Worm (Caenorhabditis elegans) whole organism, L1 larva: Measurements from ENCODE around the gene M02F4.1.
A peak's percentile ranks its signal among the peaks of the same experiment; 100 is the strongest.

Source experiments
- ama-1 ChIP-seq: fragments of 150-350 bp; optimal IDR thresholded peaks from 2 replicates; lab custom pipeline; 2014
- blmp-1 ChIP-seq: fragments of 150-350 bp; optimal IDR thresholded peaks from 2 replicates; lab custom pipeline; 2014; ENCODE audit warnings: missing biosample characterization, missing genetic modification characterization
- ceh-63 ChIP-seq: fragments of 200-800 bp; sonication (Bioruptor generic); optimal IDR thresholded peaks from 2 replicates; lab custom pipeline; 2018; ENCODE audit warnings: mild to moderate bottlenecking, missing genetic modification characterization, missing compliant biosample characterization
- ceh-82 ChIP-seq, 3 experiments: fragments of 150-350 bp in 1 of 3; sonication (generic microtip) in 2 of 3; optimal IDR thresholded peaks; 2 replicates each; lab custom pipeline; 2014 to 2017; ENCODE audit warnings: missing biosample characterization in 3 of 3, missing genetic modification characterization in 3 of 3
- ceh-88 ChIP-seq: fragments of 200-800 bp; sonication (Bioruptor generic); IDR thresholded peaks from 2 replicates; pipeline ENCODE4 v1.3.6; 2022; ENCODE audit warnings: missing genetic modification characterization, missing compliant biosample characterization
- dpl-1 ChIP-seq, 3 experiments: fragments of 150-350 bp in 2 of 3; sonication (generic microtip) in 1 of 3; optimal IDR thresholded peaks; 2 replicates each; lab custom pipeline; 2014 to 2017; ENCODE audit warnings: missing biosample characterization in 3 of 3, missing genetic modification characterization in 3 of 3, missing genetic modification reagents in 3 of 3
- dsc-1 ChIP-seq: sonication (generic microtip); optimal IDR thresholded peaks from 2 replicates; lab custom pipeline; 2016; ENCODE audit warnings: mild to moderate bottlenecking, missing genetic modification characterization, missing compliant biosample characterization
- efl-1 ChIP-seq, 4 experiments: fragments of 150-350 bp; optimal IDR thresholded peaks in 3 of 4; peaks in 1 of 4; 1 replicate in 1 of 4; 2 replicates in 3 of 4; lab custom pipeline; 2014; ENCODE audit warnings: missing biosample characterization in 2 of 4, missing genetic modification characterization in 2 of 4, missing genetic modification reagents in 2 of 4
- efl-3 ChIP-seq: fragments of 200-800 bp; sonication (Bioruptor generic); optimal IDR thresholded peaks from 2 replicates; lab custom pipeline; 2018; ENCODE audit warnings: mild to moderate bottlenecking, missing genetic modification characterization, missing compliant biosample characterization
- egl-13 ChIP-seq: sonication (generic microtip); optimal IDR thresholded peaks from 2 replicates; lab custom pipeline; 2016; ENCODE audit warnings: missing genotype, missing genetic modification reagents, missing genetic modification characterization, missing compliant biosample characterization
- egl-27 ChIP-seq, 2 experiments: fragments of 150-350 bp in 1 of 2; sonication (generic microtip); optimal IDR thresholded peaks; 3 replicates each; lab custom pipeline; 2017 to 2018; ENCODE audit warnings: missing biosample characterization in 2 of 2, missing genetic modification characterization in 2 of 2, missing genetic modification reagents in 2 of 2
- elt-2 ChIP-seq: sonication (generic microtip); optimal IDR thresholded peaks from 2 replicates; lab custom pipeline; 2016; ENCODE audit warnings: missing genetic modification characterization, mild to moderate bottlenecking, inconsistent platforms, missing compliant biosample characterization, missing genetic modification reagents
- elt-3 ChIP-seq, 6 experiments: fragments of 150-350 bp in 1 of 6; sonication (generic microtip); optimal IDR thresholded peaks; 2 replicates each; lab custom pipeline; 2017 to 2018; ENCODE audit warnings: missing biosample characterization in 6 of 6, missing genetic modification characterization in 6 of 6, inconsistent platforms in 1 of 6
- hlh-17 ChIP-seq: fragments of 200-800 bp; sonication (Bioruptor generic); optimal IDR thresholded peaks from 2 replicates; lab custom pipeline; 2018; ENCODE audit warnings: missing genetic modification characterization, mild to moderate bottlenecking, missing compliant biosample characterization, moderate library complexity, borderline replicate concordance
- hpl-2 ChIP-seq: fragments of 150-350 bp; optimal IDR thresholded peaks from 2 replicates; lab custom pipeline; 2014; ENCODE audit warnings: missing biosample characterization, missing genetic modification reagents, missing genetic modification characterization
- isw-1 ChIP-seq: fragments of 200-800 bp; sonication (Bioruptor generic); IDR thresholded peaks from 2 replicates; pipeline ENCODE4 v1.3.6; 2022; ENCODE audit warnings: missing genetic modification characterization, missing compliant biosample characterization
- lin-14 ChIP-seq: fragments of 200-800 bp; sonication (Bioruptor generic); optimal IDR thresholded peaks from 2 replicates; lab custom pipeline; 2018; ENCODE audit warnings: mild to moderate bottlenecking, missing genetic modification characterization, moderate library complexity, missing compliant biosample characterization
- lin-15B ChIP-seq: fragments of 150-350 bp; sonication (generic microtip); optimal IDR thresholded peaks from 3 replicates; lab custom pipeline; 2014; ENCODE audit warnings: missing biosample characterization, missing genetic modification characterization
- mef-2 ChIP-seq: fragments of 150-350 bp; optimal IDR thresholded peaks from 2 replicates; lab custom pipeline; 2014; ENCODE audit warnings: missing biosample characterization, missing genetic modification characterization
- nhr-11 ChIP-seq: fragments of 150-350 bp; optimal IDR thresholded peaks from 2 replicates; lab custom pipeline; 2014; ENCODE audit warnings: missing biosample characterization, missing genetic modification characterization
- nhr-237 ChIP-seq: fragments of 150-350 bp; optimal IDR thresholded peaks from 2 replicates; lab custom pipeline; 2014; ENCODE audit warnings: missing biosample characterization, missing genetic modification characterization
- nhr-71 ChIP-seq: sonication (generic microtip); optimal IDR thresholded peaks from 2 replicates; lab custom pipeline; 2016; ENCODE audit warnings: mild to moderate bottlenecking, missing genetic modification characterization, moderate library complexity, missing compliant biosample characterization
- nhr-85 ChIP-seq: sonication (generic microtip); peaks from one replicate; lab custom pipeline; 2016; ENCODE audit warnings: missing genetic modification characterization, inconsistent platforms, missing compliant biosample characterization
- pax-3 ChIP-seq: fragments of 200-800 bp; sonication (Bioruptor generic); optimal IDR thresholded peaks from 2 replicates; lab custom pipeline; 2018; ENCODE audit warnings: mild to moderate bottlenecking, missing genetic modification characterization, moderate library complexity, missing compliant biosample characterization
- pqm-1 ChIP-seq: sonication (generic microtip); optimal IDR thresholded peaks from 3 replicates; lab custom pipeline; 2017; ENCODE audit warnings: missing biosample characterization, missing genetic modification characterization
- rnt-1 ChIP-seq: sonication (generic microtip); optimal IDR thresholded peaks from 2 replicates; lab custom pipeline; 2016; ENCODE audit warnings: mild to moderate bottlenecking, missing genetic modification characterization, moderate library complexity, missing compliant biosample characterization
- snpc-4 ChIP-seq: fragments of 150-350 bp; optimal IDR thresholded peaks from 2 replicates; lab custom pipeline; 2014; ENCODE audit warnings: missing biosample characterization, missing genetic modification characterization
- snu-23 ChIP-seq: sonication (generic microtip); optimal IDR thresholded peaks from 2 replicates; lab custom pipeline; 2016; ENCODE audit warnings: missing genetic modification characterization, missing compliant biosample characterization
- sox-4 ChIP-seq: sonication (generic microtip); optimal IDR thresholded peaks from 2 replicates; lab custom pipeline; 2016; ENCODE audit warnings: missing genetic modification characterization, missing compliant biosample characterization
- sptf-1 ChIP-seq: fragments of 150-350 bp; optimal IDR thresholded peaks from 2 replicates; lab custom pipeline; 2014; ENCODE audit warnings: missing biosample characterization, missing genetic modification characterization
- swsn-7 ChIP-seq: sonication (generic microtip); optimal IDR thresholded peaks from 2 replicates; lab custom pipeline; 2016; ENCODE audit warnings: missing genetic modification characterization, missing compliant biosample characterization
- tbx-2 ChIP-seq: sonication (generic microtip); optimal IDR thresholded peaks from 2 replicates; lab custom pipeline; 2016; ENCODE audit warnings: missing genetic modification characterization, missing compliant biosample characterization
- tlp-1 ChIP-seq: fragments of 150-350 bp; optimal IDR thresholded peaks from 2 replicates; lab custom pipeline; 2014; ENCODE audit warnings: missing biosample characterization, missing genetic modification characterization
- unc-130 ChIP-seq: fragments of 150-350 bp; optimal IDR thresholded peaks from 2 replicates; lab custom pipeline; 2017; ENCODE audit warnings: missing biosample characterization, missing genetic modification characterization, inconsistent platforms
- ztf-4 ChIP-seq: fragments of 150-350 bp; optimal IDR thresholded peaks from 2 replicates; lab custom pipeline; 2014; ENCODE audit warnings: missing biosample characterization, missing genetic modification characterization

M02F4.1 gene

ce11 chrX:3063274-3063673 is 34.3 kb upstream of the M02F4.1 start, which contains the start of gene ceh-30:
ceh-30 (plus strand) TSS chrX:3063574.
- TF ChIP-seq nhr-237 (tag; lab: Kevin White, UChicago): no peak
- TF ChIP-seq efl-1 (optimal IDR thresholded peaks at IDR 0.05; lab: Kevin White, UChicago): no peak
- peak in 1 of 2 experiments; percentile 13 for TF ChIP-seq efl-1 (GFP tag; optimal IDR thresholded peaks at IDR 0.05 in 1 of 2; lab: Kevin White, UChicago)
- TF ChIP-seq, all 84 proteins: peak for 1

- TF ChIP-seq nhr-85 (peak; percentile 4), egl-13 (tag; lab: Kevin White, UChicago) (no peak), dsc-1 (tag; lab: Kevin White, UChicago) (no peak), nhr-237 (tag; lab: Kevin White, UChicago) (no peak)
Measured at ce11 chrX:3061698-3062097, 32.8 kb upstream of the M02F4.1 start.

ce11 chrX:3059299-3059698 is 30.4 kb upstream of the M02F4.1 start, which contains the start of gene rsef-1:
rsef-1 (minus strand) TSS chrX:3059399.
- no peak for TF ChIP-seq snpc-4
- TF ChIP-seq ceh-63 (GFP tag; lab: Kevin White, UChicago): no peak
- no peak for TF ChIP-seq hpl-2 (GFP tag; lab: Kevin White, UChicago)
- TF ChIP-seq nhr-11 (tag; lab: Kevin White, UChicago): no peak
- TF ChIP-seq egl-27 (tag; optimal IDR thresholded peaks at IDR 0.05; lab: Kevin White, UChicago): no peak
- no peak for TF ChIP-seq blmp-1 (tag; lab: Kevin White, UChicago)
- TF ChIP-seq nhr-85: no peak
- TF ChIP-seq efl-3: no peak
- no peak for TF ChIP-seq ceh-88
- no peak for TF ChIP-seq pax-3 (tag; lab: Kevin White, UChicago)
- TF ChIP-seq nhr-237 (tag; lab: Kevin White, UChicago): no peak
- TF ChIP-seq elt-3 (tag; optimal IDR thresholded peaks at IDR 0.05; lab: Kevin White, UChicago): no peak
- TF ChIP-seq dpl-1 (GFP tag; optimal IDR thresholded peaks at IDR 0.05; lab: Kevin White, UChicago): no peak
- TF ChIP-seq tlp-1 (tag; lab: Kevin White, UChicago): no peak
- no peak for TF ChIP-seq sptf-1 (tag; lab: Kevin White, UChicago)

- TF ChIP-seq egl-13 (tag; lab: Kevin White, UChicago): no peak
- TF ChIP-seq ama-1 (lab: Kevin White, UChicago): no peak
- no peak for TF ChIP-seq tbx-2
- TF ChIP-seq efl-1 (optimal IDR thresholded peaks at IDR 0.05; lab: Kevin White, UChicago): no peak
- TF ChIP-seq efl-1 (GFP tag; optimal IDR thresholded peaks at IDR 0.05 in 1 of 2; lab: Kevin White, UChicago): peak in 1 of 2 experiments; percentile 58
Measured at ce11 chrX:3057656-3058055, 28.7 kb upstream of the M02F4.1 start.

ce11 chrX:3056098-3056497 is 27.2 kb upstream of the M02F4.1 start:
- TF ChIP-seq rnt-1 (tag; lab: Kevin White, UChicago): no peak
- peak; percentile 36 for TF ChIP-seq snpc-4
- no peak for TF ChIP-seq efl-1 (optimal IDR thresholded peaks at IDR 0.05; lab: Kevin White, UChicago)
- no peak for TF ChIP-seq efl-1 (GFP tag; optimal IDR thresholded peaks at IDR 0.05 in 1 of 2; lab: Kevin White, UChicago)
- TF ChIP-seq, all 84 proteins: peak for 1

ce11 chrX:3054802-3055201 is 25.9 kb upstream of the M02F4.1 start, which contains the start of gene twk-26:
twk-26 (minus strand) TSS chrX:3054824.
- TF ChIP-seq elt-2 (tag; lab: Kevin White, UChicago) (peak; percentile 19), hlh-17 (GFP tag; lab: Kevin White, UChicago) (no peak)

- no peak for TF ChIP-seq unc-130 (tag; lab: Kevin White, UChicago)
- no peak for TF ChIP-seq pqm-1
- no peak for TF ChIP-seq tbx-2
- no peak for TF ChIP-seq nhr-71 (tag; lab: Kevin White, UChicago)
- no peak for TF ChIP-seq elt-3 (tag; optimal IDR thresholded peaks at IDR 0.05; lab: Kevin White, UChicago)
- TF ChIP-seq lin-14: no peak
- TF ChIP-seq dsc-1 (tag; lab: Kevin White, UChicago): no peak
- TF ChIP-seq nhr-11 (tag; lab: Kevin White, UChicago): no peak
- no peak for TF ChIP-seq ceh-82 (tag; optimal IDR thresholded peaks at IDR 0.05; lab: Kevin White, UChicago)
- no peak for TF ChIP-seq lin-15B (tag; lab: Kevin White, UChicago)
- TF ChIP-seq efl-3: no peak
- no peak for TF ChIP-seq swsn-7
- TF ChIP-seq sox-4 (tag; lab: Kevin White, UChicago): no peak
- TF ChIP-seq snu-23 (GFP tag; lab: Kevin White, UChicago): no peak
- TF ChIP-seq hpl-2 (GFP tag; lab: Kevin White, UChicago): no peak
- TF ChIP-seq mef-2: no peak
- TF ChIP-seq isw-1 (GFP tag; lab: Robert Waterston, UW): no peak
- TF ChIP-seq ztf-4 (tag; lab: Kevin White, UChicago): no peak
- TF ChIP-seq ama-1 (lab: Kevin White, UChicago): no peak
Measured at ce11 chrX:3054394-3054793, 25.5 kb upstream of the M02F4.1 start.
